Worm (Caenorhabditis elegans) whole organism, midembryonic: Measurements from ENCODE around the gene dpf-4.

Experiments
- flt-1 ChIP-seq: fragments of 200-800 bp; sonication (Bioruptor generic); IDR thresholded peaks from 2 replicates; pipeline ENCODE4 v1.3.6; 2022; ENCODE audit warnings: missing genetic modification characterization, missing compliant biosample characterization
- tab-1 ChIP-seq: fragments of 200-800 bp; sonication (Bioruptor generic); IDR thresholded peaks from 2 replicates; pipeline ENCODE4 v1.3.6; 2022; ENCODE audit warnings: missing genetic modification characterization, missing compliant biosample characterization
- ztf-29 ChIP-seq: fragments of 200-800 bp; sonication (Bioruptor generic); IDR thresholded peaks from 2 replicates; pipeline ENCODE4 v1.3.6; 2022; ENCODE audit warnings: missing genetic modification reagents, missing genetic modification characterization, missing compliant biosample characterization

- no peak for TF ChIP-seq ztf-29 (GFP tag; lab: Robert Waterston, UW)
- TF ChIP-seq tab-1 (GFP tag; lab: Robert Waterston, UW) = no peak
- TF ChIP-seq flt-1 (GFP tag; lab: Robert Waterston, UW) = no peak
Measured at ce11 chrIII:5906059-5906458, 47.0 kb downstream of the dpf-4 start, which contains the start of gene dpff-1.
